Worm (Caenorhabditis elegans) whole organism, early embryonic: Measurements from ENCODE around the gene irld-25.
A peak's percentile ranks its signal among the peaks of the same experiment; 100 is the strongest.

ENCODE experiments used
- ama-1 ChIP-seq: fragments of 150-350 bp; optimal IDR thresholded peaks from 2 replicates; lab custom pipeline; 2014
- ceh-13 ChIP-seq: fragments of 200-800 bp; sonication (Bioruptor generic); optimal IDR thresholded peaks from 2 replicates; lab custom pipeline; 2018; ENCODE audit warnings: mild to moderate bottlenecking, missing genetic modification characterization, missing compliant biosample characterization
- ets-7 ChIP-seq: sonication (generic microtip); optimal IDR thresholded peaks from 2 replicates; lab custom pipeline; 2016; ENCODE audit warnings: missing genotype, missing genetic modification characterization, missing compliant biosample characterization
- flt-1 ChIP-seq: fragments of 200-800 bp; sonication (Bioruptor generic); IDR thresholded peaks from 2 replicates; pipeline ENCODE4 v1.3.6; 2022; ENCODE audit warnings: missing genetic modification characterization, missing compliant biosample characterization
- hmbx-1 ChIP-seq: sonication (generic microtip); optimal IDR thresholded peaks from 2 replicates; lab custom pipeline; 2016; ENCODE audit warnings: mild to moderate bottlenecking, missing genetic modification characterization, missing compliant biosample characterization
- hnd-1 ChIP-seq: sonication (generic microtip); optimal IDR thresholded peaks from 2 replicates; lab custom pipeline; 2016; ENCODE audit warnings: missing genetic modification characterization, missing compliant biosample characterization
- pes-1 ChIP-seq: fragments of 200-800 bp; sonication (Bioruptor generic); IDR thresholded peaks from 2 replicates; pipeline ENCODE4 v1.3.6; 2022; ENCODE audit warnings: missing genetic modification reagents, missing genetic modification characterization, missing compliant biosample characterization
- scrt-1 ChIP-seq: fragments of 200-800 bp; sonication (Bioruptor generic); IDR thresholded peaks from 2 replicates; pipeline ENCODE4 v1.3.6; 2022; ENCODE audit warnings: missing genetic modification characterization, missing compliant biosample characterization
- tbx-11 ChIP-seq: fragments of 200-800 bp; sonication (Bioruptor generic); IDR thresholded peaks from 2 replicates; pipeline ENCODE4 v1.3.6; 2022; ENCODE audit warnings: missing genetic modification characterization, missing compliant biosample characterization
- tra-4 ChIP-seq: sonication (generic microtip); optimal IDR thresholded peaks from 2 replicates; lab custom pipeline; 2017; ENCODE audit warnings: missing genetic modification characterization, missing compliant biosample characterization

DNA sequence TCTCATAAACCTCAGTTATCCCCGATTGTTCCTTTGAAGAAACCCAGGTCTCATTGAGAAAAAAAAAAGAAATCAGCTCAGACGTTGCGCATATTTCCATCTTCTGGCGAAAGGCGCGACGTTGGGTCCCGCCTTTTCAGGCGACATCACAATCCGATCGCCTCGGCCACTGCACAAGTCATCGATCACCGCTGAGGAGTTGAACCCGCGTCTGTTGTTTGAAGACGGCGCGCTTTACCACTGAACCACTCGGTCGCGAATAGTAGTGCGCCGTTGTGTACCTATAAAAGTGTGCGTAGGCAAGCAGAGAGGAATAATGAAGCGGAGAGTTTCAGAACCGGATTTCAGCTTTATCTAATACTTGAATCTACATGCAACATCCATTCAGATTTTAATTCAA lies 30.5 kb upstream of the irld-25 start, which contains the start of gene Y75B12B.11:
- TF ChIP-seq tra-4 (tag; lab: Kevin White, UChicago) (peak; percentile 87), hmbx-1 (tag; lab: Kevin White, UChicago) (peak; percentile 67), scrt-1 (peak; percentile 93), tbx-11 (GFP tag; lab: Robert Waterston, UW) (peak; percentile 91), ets-7 (peak; percentile 88), ceh-13 (peak; percentile 89), pes-1 (GFP tag; lab: Robert Waterston, UW) (peak; percentile 94), ama-1 (lab: Kevin White, UChicago) (peak; percentile 48), flt-1 (GFP tag; lab: Robert Waterston, UW) (peak; percentile 91), hnd-1 (tag; lab: Kevin White, UChicago) (peak; percentile 76)
